Fruit fly (Drosophila melanogaster) whole organism, embryonic: ENCODE results near the gene CG13367.
A peak's percentile ranks its signal among the peaks of the same experiment; 100 is the strongest.

Experiments used
- ATbp ChIP-seq: fragments of 200-800 bp; sonication (Bioruptor generic); optimal IDR thresholded peaks from 2 replicates; lab custom pipeline; 2017; ENCODE audit warnings: missing biosample characterization, mild to moderate bottlenecking, missing genetic modification characterization, missing genetic modification reagents
- Asciz ChIP-seq: fragments of 200-800 bp; sonication (Bioruptor generic); optimal IDR thresholded peaks from 2 replicates; lab custom pipeline; 2017; ENCODE audit warnings: missing biosample characterization, mild to moderate bottlenecking, missing genetic modification characterization, missing genetic modification reagents
- BEAF-32 ChIP-seq: fragments of 200-800 bp; sonication (Bioruptor generic); optimal IDR thresholded peaks from 3 replicates; lab custom pipeline; 2017; ENCODE audit warnings: missing biosample characterization, missing genetic modification characterization, mild to moderate bottlenecking, moderate library complexity, missing genetic modification reagents
- CG10321 ChIP-seq: fragments of 200-800 bp; sonication (Bioruptor generic); IDR thresholded peaks from 2 replicates; pipeline ENCODE4 v1.3.6; 2022; ENCODE audit warnings: missing biosample characterization, missing genetic modification characterization
- CG11723 ChIP-seq: fragments of 200-800 bp; sonication (Bioruptor generic); optimal IDR thresholded peaks from 2 replicates; lab custom pipeline; 2017; ENCODE audit warnings: missing biosample characterization, mild to moderate bottlenecking, missing genetic modification characterization
- CG12659 ChIP-seq: fragments of 200-800 bp; sonication (Bioruptor generic); optimal IDR thresholded peaks from 3 replicates; lab custom pipeline; 2017; ENCODE audit warnings: mild to moderate bottlenecking, missing biosample characterization, missing genetic modification reagents, missing genetic modification characterization
- CG14050 ChIP-seq: fragments of 200-800 bp; sonication (Bioruptor generic); IDR thresholded peaks from 3 replicates; pipeline ENCODE4 v1.3.6; 2022; ENCODE audit warnings: missing biosample characterization, missing genetic modification characterization
- CG14667 ChIP-seq: fragments of 200-800 bp; sonication (Bioruptor generic); IDR thresholded peaks from 2 replicates; pipeline ENCODE4 v1.3.6; 2022; ENCODE audit warnings: missing biosample characterization, missing genetic modification characterization
- CG14860 ChIP-seq: fragments of 200-800 bp; sonication (Bioruptor generic); IDR thresholded peaks from 3 replicates; pipeline ENCODE4 v1.3.6; 2022; ENCODE audit warnings: missing biosample characterization, missing genetic modification characterization; ENCODE audit not compliant: partially characterized antibody
- CG15479 ChIP-seq: fragments of 200-800 bp; sonication (Bioruptor generic); optimal IDR thresholded peaks from 3 replicates; lab custom pipeline; 2019; ENCODE audit warnings: missing biosample characterization, mild to moderate bottlenecking, missing genetic modification characterization, moderate library complexity
- CG18764 ChIP-seq: fragments of 200-800 bp; sonication (Bioruptor generic); optimal IDR thresholded peaks from 3 replicates; lab custom pipeline; 2016; ENCODE audit warnings: missing biosample characterization, missing genetic modification characterization
- CG2712 ChIP-seq: fragments of 200-800 bp; optimal IDR thresholded peaks from 3 replicates; lab custom pipeline; 2019; ENCODE audit warnings: missing biosample characterization, mild to moderate bottlenecking, missing genetic modification characterization, moderate library complexity
- CG30431 ChIP-seq: fragments of 200-800 bp; sonication (Bioruptor generic); optimal IDR thresholded peaks from 2 replicates; lab custom pipeline; 2017; ENCODE audit warnings: missing biosample characterization, missing genetic modification characterization
- CG31388 ChIP-seq: fragments of 200-800 bp; sonication (Bioruptor generic); optimal IDR thresholded peaks from 2 replicates; lab custom pipeline; 2016; ENCODE audit warnings: missing biosample characterization, missing genetic modification characterization
- CG31441 ChIP-seq: fragments of 200-800 bp; sonication (Bioruptor generic); IDR thresholded peaks from 2 replicates; pipeline ENCODE4 v1.3.6; 2022; ENCODE audit warnings: missing biosample characterization, missing genetic modification characterization
- CG34376 ChIP-seq: fragments of 200-800 bp; sonication (Bioruptor generic); optimal IDR thresholded peaks from 2 replicates; lab custom pipeline; 2018; ENCODE audit warnings: missing biosample characterization, mild to moderate bottlenecking, missing genetic modification characterization
- CG34422 ChIP-seq: fragments of 200-800 bp; sonication (Bioruptor generic); IDR thresholded peaks from 3 replicates; pipeline ENCODE4 v1.3.6; 2022; ENCODE audit warnings: missing biosample characterization, missing genetic modification characterization
- CG6689 ChIP-seq: fragments of 200-800 bp; sonication (Bioruptor generic); IDR thresholded peaks from 2 replicates; pipeline ENCODE4 v1.3.6; 2022; ENCODE audit warnings: missing biosample characterization, missing genetic modification characterization
- CG6765 ChIP-seq: fragments of 200-800 bp; sonication (Bioruptor generic); optimal IDR thresholded peaks from 3 replicates; lab custom pipeline; 2017; ENCODE audit warnings: missing biosample characterization, mild to moderate bottlenecking, missing genetic modification characterization
- CG7963 ChIP-seq: fragments of 200-800 bp; sonication (Bioruptor generic); IDR thresholded peaks from 3 replicates; pipeline ENCODE4 v1.3.6; 2022; ENCODE audit warnings: missing biosample characterization, missing genetic modification characterization; ENCODE audit not compliant: partially characterized antibody
- CG8924 ChIP-seq: fragments of 200-800 bp; optimal IDR thresholded peaks from 3 replicates; lab custom pipeline; 2019; ENCODE audit warnings: missing biosample characterization, mild to moderate bottlenecking, missing genetic modification characterization, moderate library complexity
- Dek ChIP-seq: fragments of 200-800 bp; sonication (Bioruptor generic); optimal IDR thresholded peaks from 3 replicates; lab custom pipeline; 2019; ENCODE audit warnings: missing biosample characterization, mild to moderate bottlenecking, missing genetic modification characterization, moderate library complexity
- Doc3 ChIP-seq: fragments of 200-800 bp; sonication (Bioruptor generic); IDR thresholded peaks from 3 replicates; pipeline ENCODE4 v1.3.6; 2022; ENCODE audit warnings: missing biosample characterization, missing genetic modification characterization; ENCODE audit not compliant: partially characterized antibody
- Dref ChIP-seq: fragments of 200-800 bp; sonication (Bioruptor generic); IDR thresholded peaks from 2 replicates; pipeline ENCODE4 v1.3.6; 2022; ENCODE audit warnings: missing biosample characterization, missing genetic modification characterization
- Eip74EF ChIP-seq, 2 experiments: fragments of 200-800 bp in 1 of 2; fragments of >200 bp in 1 of 2; sonication (Bioruptor generic) in 1 of 2; optimal IDR thresholded peaks; 2 replicates each; lab custom pipeline; 2017 to 2019; ENCODE audit warnings: missing biosample characterization in 2 of 2, missing genetic modification characterization in 2 of 2, mild to moderate bottlenecking in 1 of 2, moderate library complexity in 1 of 2
- Ets65A ChIP-seq: fragments of 200-800 bp; sonication (Bioruptor generic); peaks from one replicate; lab custom pipeline; 2016; ENCODE audit warnings: missing biosample characterization, missing genetic modification characterization
- Lhr ChIP-seq: fragments of 200-800 bp; sonication (Bioruptor generic); optimal IDR thresholded peaks from 3 replicates; lab custom pipeline; 2017; ENCODE audit warnings: mild to moderate bottlenecking, missing biosample characterization, missing genetic modification reagents, missing genetic modification characterization
- MESR4 ChIP-seq: fragments of 200-800 bp; sonication (Bioruptor generic); optimal IDR thresholded peaks from 2 replicates; lab custom pipeline; 2018; ENCODE audit warnings: missing biosample characterization, mild to moderate bottlenecking, missing genetic modification characterization, moderate library complexity
- Med ChIP-seq: fragments of 200-800 bp; sonication (Bioruptor generic); peaks from one replicate; lab custom pipeline; 2016; ENCODE audit warnings: missing biosample characterization, missing genetic modification characterization, mild to moderate bottlenecking, inconsistent platforms, moderate library complexity
- Myb ChIP-seq: fragments of 200-800 bp; sonication (Bioruptor generic); optimal IDR thresholded peaks from 2 replicates; lab custom pipeline; 2016; ENCODE audit warnings: missing biosample characterization, missing genetic modification characterization
- Scr ChIP-seq: fragments of 200-800 bp; sonication (Bioruptor generic); IDR thresholded peaks from 2 replicates; pipeline ENCODE4 v1.3.6; 2022; ENCODE audit warnings: missing biosample characterization, missing genetic modification characterization; ENCODE audit not compliant: partially characterized antibody
- Sry-δ ChIP-seq: fragments of 200-800 bp; sonication (Bioruptor generic); optimal IDR thresholded peaks from 2 replicates; lab custom pipeline; 2016; ENCODE audit warnings: missing biosample characterization, missing genetic modification characterization
- TFAM ChIP-seq: fragments of 200-800 bp; sonication (Bioruptor generic); optimal IDR thresholded peaks from 2 replicates; lab custom pipeline; 2017; ENCODE audit warnings: missing biosample characterization, missing genetic modification characterization, inconsistent platforms
- ac ChIP-seq: fragments of 200-800 bp; sonication (Bioruptor generic); optimal IDR thresholded peaks from 3 replicates; lab custom pipeline; 2017; ENCODE audit warnings: missing biosample characterization, mild to moderate bottlenecking, missing genetic modification characterization
- chinmo ChIP-seq: fragments of 200-800 bp; sonication (Bioruptor generic); IDR thresholded peaks from 4 replicates; pipeline ENCODE4 v1.3.6; 2022; ENCODE audit warnings: missing biosample characterization, missing genetic modification characterization; ENCODE audit not compliant: partially characterized antibody
- dm ChIP-seq: fragments of 200-800 bp; sonication (Bioruptor generic); optimal IDR thresholded peaks from 3 replicates; lab custom pipeline; 2016; ENCODE audit warnings: missing biosample characterization, missing genetic modification characterization
- fd102C ChIP-seq: fragments of 200-800 bp; sonication (Bioruptor generic); optimal IDR thresholded peaks from 2 replicates; lab custom pipeline; 2018; ENCODE audit warnings: missing biosample characterization, mild to moderate bottlenecking, missing genetic modification characterization, moderate library complexity
- fd3F ChIP-seq: fragments of 200-800 bp; sonication (Bioruptor generic); optimal IDR thresholded peaks from 2 replicates; lab custom pipeline; 2018; ENCODE audit warnings: missing biosample characterization, mild to moderate bottlenecking, missing genetic modification characterization, moderate library complexity
- gcm ChIP-seq: fragments of 200-800 bp; sonication (Bioruptor generic); optimal IDR thresholded peaks from 2 replicates; lab custom pipeline; 2019; ENCODE audit warnings: missing biosample characterization, mild to moderate bottlenecking, missing genetic modification characterization, moderate library complexity
- gro ChIP-seq: fragments of 200-800 bp; sonication (Bioruptor generic); optimal IDR thresholded peaks from 2 replicates; lab custom pipeline; 2016; ENCODE audit warnings: missing biosample characterization, missing genetic modification characterization
- nerfin-2 ChIP-seq: fragments of 200-800 bp; sonication (Bioruptor generic); IDR thresholded peaks from 2 replicates; pipeline ENCODE4 v1.3.6; 2022; ENCODE audit warnings: missing biosample characterization, missing genetic modification characterization; ENCODE audit not compliant: partially characterized antibody
- sd ChIP-seq: fragments of 200-800 bp; sonication (Bioruptor generic); optimal IDR thresholded peaks from 3 replicates; lab custom pipeline; 2018; ENCODE audit warnings: missing biosample characterization, mild to moderate bottlenecking, missing genetic modification characterization, moderate library complexity
- so ChIP-seq: fragments of 200-800 bp; sonication (Bioruptor generic); IDR thresholded peaks from 3 replicates; pipeline ENCODE4 v1.3.6; 2022; ENCODE audit warnings: missing biosample characterization, missing genetic modification characterization
- sqz ChIP-seq: fragments of 200-800 bp; sonication (Bioruptor generic); optimal IDR thresholded peaks from 3 replicates; lab custom pipeline; 2018; ENCODE audit warnings: missing biosample characterization, mild to moderate bottlenecking, missing genetic modification characterization
- tin ChIP-seq: fragments of 200-800 bp; sonication (Bioruptor generic); optimal IDR thresholded peaks from 3 replicates; lab custom pipeline; 2016; ENCODE audit warnings: missing biosample characterization, missing genetic modification characterization
- vnd ChIP-seq: fragments of 200-800 bp; sonication (Bioruptor generic); IDR thresholded peaks from 3 replicates; pipeline ENCODE4 v1.3.6; 2022; ENCODE audit warnings: missing biosample characterization, missing genetic modification characterization; ENCODE audit not compliant: partially characterized antibody
- vvl ChIP-seq: fragments of 200-800 bp; sonication (Bioruptor generic); IDR thresholded peaks from 2 replicates; pipeline ENCODE4 v1.3.6; 2022; ENCODE audit warnings: missing biosample characterization, missing genetic modification characterization
- zen2 ChIP-seq: fragments of 200-800 bp; sonication (Bioruptor generic); IDR thresholded peaks from 3 replicates; pipeline ENCODE4 v1.3.6; 2022; ENCODE audit warnings: missing biosample characterization, missing genetic modification characterization; ENCODE audit not compliant: partially characterized antibody

The CG13367 gene

DNA sequence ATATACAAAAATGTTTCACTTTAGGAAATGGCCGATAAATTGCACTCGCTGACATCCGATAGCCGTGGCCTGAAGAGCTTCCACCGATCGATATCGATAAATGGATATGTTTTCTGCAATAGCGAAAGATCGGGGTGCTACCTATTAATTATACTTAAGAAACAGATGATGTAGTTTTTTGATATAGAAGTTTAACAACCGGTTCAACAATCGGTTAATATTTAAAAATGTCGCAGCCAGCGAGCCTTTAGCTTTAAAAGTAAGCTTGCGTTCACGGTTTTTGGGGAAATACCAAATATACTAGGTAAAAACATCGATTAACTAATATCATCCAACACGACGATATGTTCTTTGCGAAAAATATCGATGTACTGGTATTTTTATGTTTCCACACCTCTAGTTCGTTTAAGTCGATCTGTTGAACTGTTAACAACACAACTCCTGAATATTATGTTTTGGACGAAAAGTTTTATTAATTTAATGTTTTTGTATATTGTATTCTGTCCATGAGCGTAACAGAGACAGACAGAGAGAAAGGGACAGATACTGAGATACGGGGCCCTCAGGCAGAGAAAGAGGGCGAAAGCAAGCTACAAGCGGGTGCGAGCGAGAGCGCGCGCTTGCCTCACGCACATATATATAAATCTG lies 8.9 kb upstream of the CG13367 start, which contains the start of gene Dredd:
Gene Dredd (minus strand): TSS at position 51 of the 648 bp plus-strand sequence.
- TF ChIP-seq CG8924 (tag; lab: Kevin White, UChicago) (peak; percentile 73), CG6689 (no peak), Lhr (GFP tag; lab: Kevin White, UChicago) (peak; percentile 27), sd (tag; lab: Kevin White, UChicago) (no peak), CG6765 (GFP tag; lab: Kevin White, UChicago) (no peak), CG34376 (GFP tag; lab: Kevin White, UChicago) (peak; percentile 19), MESR4 (peak; percentile 77), CG14667 (GFP tag; lab: Robert Waterston, UW) (no peak), sqz (peak; percentile 51), tin (GFP tag; lab: Kevin White, UChicago) (no peak), TFAM (GFP tag; lab: Kevin White, UChicago) (no peak), zen2 (GFP tag; lab: Robert Waterston, UW) (peak; percentile 85), Sry-δ (GFP tag; lab: Kevin White, UChicago) (peak; percentile 93), CG31388 (GFP tag; lab: Kevin White, UChicago) (no peak), CG2712 (peak; percentile 5), Dref (GFP tag; lab: Robert Waterston, UW) (peak; percentile 76), dm (GFP tag; lab: Kevin White, UChicago) (peak; percentile 17), gcm (GFP tag; lab: Kevin White, UChicago) (peak; percentile 31), CG34422 (GFP tag; lab: Robert Waterston, UW) (no peak), gro (peak; percentile 20), CG14860 (GFP tag; lab: Robert Waterston, UW) (peak; percentile 95), Eip74EF (GFP tag; optimal IDR thresholded peaks at IDR 0.05; lab: Kevin White, UChicago) (no peak), Ets65A (GFP tag; lab: Kevin White, UChicago) (peak; percentile 26), chinmo (GFP tag; lab: Robert Waterston, UW) (peak; percentile 85; the same call in 1 of the 4 replicates), CG7963 (GFP tag; lab: Robert Waterston, UW) (peak; percentile 86), vvl (GFP tag; lab: Robert Waterston, UW) (0 out of 2 replicates have a peak, but pooled peaks have one; percentile 19), Doc3 (peak; percentile 80), Scr (peak; percentile 92), CG12659 (peak; percentile 76), Asciz (GFP tag; lab: Kevin White, UChicago) (no peak), CG18764 (GFP tag; lab: Kevin White, UChicago) (no peak), fd3F (GFP tag; lab: Kevin White, UChicago) (no peak), CG10321 (GFP tag; lab: Robert Waterston, UW) (peak; percentile 89), fd102C (GFP tag; lab: Kevin White, UChicago) (no peak), Myb (peak; percentile 24), so (GFP tag; lab: Robert Waterston, UW) (no peak), ATbp (GFP tag; lab: Kevin White, UChicago) (no peak), nerfin-2 (GFP tag; lab: Robert Waterston, UW) (peak; percentile 93), ac (GFP tag; lab: Kevin White, UChicago) (no peak), Dek (no peak), CG15479 (no peak), BEAF-32 (GFP tag; lab: Kevin White, UChicago) (peak; percentile 95), CG14050 (no peak), CG31441 (GFP tag; lab: Robert Waterston, UW) (peak; percentile 44; the same call in 1 of the 2 replicates), vnd (peak; percentile 100), CG30431 (GFP tag; lab: Kevin White, UChicago) (no peak), CG11723 (GFP tag; lab: Kevin White, UChicago) (no peak), Med (GFP tag; lab: Kevin White, UChicago) (peak; percentile 61)
